Fruit fly (Drosophila melanogaster) whole organism, embryonic: ENCODE measurements around the gene CG43072.

ENCODE experiments used
- Aef1 ChIP-seq: fragments of 200-800 bp; sonication (Bioruptor generic); IDR thresholded peaks from 3 replicates; pipeline ENCODE4 v1.3.6; 2022; ENCODE audit warnings: missing biosample characterization, missing genetic modification characterization
- Bdp1 ChIP-seq: fragments of 200-800 bp; sonication (Bioruptor generic); optimal IDR thresholded peaks from 3 replicates; lab custom pipeline; 2016; ENCODE audit warnings: missing biosample characterization, missing genetic modification characterization
- CG11560 ChIP-seq: fragments of 200-800 bp; sonication (Bioruptor generic); IDR thresholded peaks from 3 replicates; pipeline ENCODE4 v1.3.6; 2022; ENCODE audit warnings: missing biosample characterization, missing genetic modification characterization
- CG12659 ChIP-seq: fragments of 200-800 bp; sonication (Bioruptor generic); optimal IDR thresholded peaks from 3 replicates; lab custom pipeline; 2017; ENCODE audit warnings: mild to moderate bottlenecking, missing biosample characterization, missing genetic modification reagents, missing genetic modification characterization
- CG13287 ChIP-seq: fragments of 200-800 bp; sonication (Bioruptor generic); IDR thresholded peaks from 2 replicates; pipeline ENCODE4 v1.3.6; 2022; ENCODE audit warnings: missing biosample characterization, missing genetic modification characterization; ENCODE audit not compliant: partially characterized antibody
- CG16813 ChIP-seq: fragments of 200-800 bp; sonication (Bioruptor generic); IDR thresholded peaks from 3 replicates; pipeline ENCODE4 v1.3.6; 2022; ENCODE audit warnings: missing biosample characterization, missing genetic modification characterization; ENCODE audit not compliant: partially characterized antibody
- CG17568 ChIP-seq: fragments of 200-800 bp; sonication (Bioruptor generic); optimal IDR thresholded peaks from 2 replicates; lab custom pipeline; 2018; ENCODE audit warnings: missing biosample characterization, mild to moderate bottlenecking, missing genetic modification characterization, moderate library complexity
- CG17612 ChIP-seq: fragments of 200-800 bp; sonication (Bioruptor generic); IDR thresholded peaks from 2 replicates; pipeline ENCODE4 v1.3.6; 2022; ENCODE audit warnings: missing biosample characterization, missing genetic modification characterization
- CG18599 ChIP-seq: fragments of 200-800 bp; sonication (Bioruptor generic); optimal IDR thresholded peaks from 3 replicates; lab custom pipeline; 2017; ENCODE audit warnings: missing biosample characterization, missing genetic modification characterization, mild to moderate bottlenecking, moderate library complexity, missing genetic modification reagents
- CG18619 ChIP-seq: fragments of 200-800 bp; sonication (Bioruptor generic); optimal IDR thresholded peaks from 3 replicates; lab custom pipeline; 2017; ENCODE audit warnings: missing biosample characterization, mild to moderate bottlenecking, missing genetic modification characterization
- CG2712 ChIP-seq: fragments of 200-800 bp; optimal IDR thresholded peaks from 3 replicates; lab custom pipeline; 2019; ENCODE audit warnings: missing biosample characterization, mild to moderate bottlenecking, missing genetic modification characterization, moderate library complexity
- CG31224 ChIP-seq: fragments of 200-800 bp; sonication (Bioruptor generic); IDR thresholded peaks from 2 replicates; pipeline ENCODE4 v1.3.6; 2022; ENCODE audit warnings: missing biosample characterization, missing genetic modification characterization
- CG3847 ChIP-seq: fragments of 200-800 bp; sonication (Bioruptor generic); IDR thresholded peaks from 2 replicates; pipeline ENCODE4 v1.3.6; 2022; ENCODE audit warnings: missing biosample characterization, missing genetic modification characterization
- CG7928 ChIP-seq: fragments of 200-800 bp; sonication (Bioruptor generic); optimal IDR thresholded peaks from 2 replicates; lab custom pipeline; 2017; ENCODE audit warnings: missing biosample characterization, mild to moderate bottlenecking, missing genetic modification characterization
- CG7987 ChIP-seq: fragments of 200-800 bp; sonication (Bioruptor generic); optimal IDR thresholded peaks from 2 replicates; lab custom pipeline; 2018; ENCODE audit warnings: missing biosample characterization, mild to moderate bottlenecking, missing genetic modification characterization, moderate library complexity
- CG8290 ChIP-seq, 3 experiments: fragments of 200-800 bp; sonication (Bioruptor generic); optimal IDR thresholded peaks; 2 replicates each; lab custom pipeline; 2016 to 2019; ENCODE audit warnings: missing biosample characterization in 3 of 3, missing genetic modification characterization in 3 of 3, mild to moderate bottlenecking in 2 of 3, moderate library complexity in 1 of 3
- CG8478 ChIP-seq: fragments of >200 bp; optimal IDR thresholded peaks from 2 replicates; lab custom pipeline; 2018
- CG8944 ChIP-seq: fragments of 200-800 bp; sonication (Bioruptor generic); optimal IDR thresholded peaks from 3 replicates; lab custom pipeline; 2016; ENCODE audit warnings: missing biosample characterization, missing genetic modification characterization
- CHES-1-like ChIP-seq: fragments of 200-800 bp; sonication (Bioruptor generic); optimal IDR thresholded peaks from 2 replicates; lab custom pipeline; 2016; ENCODE audit warnings: missing biosample characterization, missing genetic modification characterization
- Dll ChIP-seq: fragments of 200-800 bp; sonication (Bioruptor generic); IDR thresholded peaks from 4 replicates; pipeline ENCODE4 v1.3.6; 2022; ENCODE audit warnings: missing biosample characterization, missing genetic modification characterization; ENCODE audit not compliant: partially characterized antibody
- H15 ChIP-seq: fragments of 200-800 bp; sonication (Bioruptor generic); IDR thresholded peaks from 3 replicates; pipeline ENCODE4 v1.3.6; 2022; ENCODE audit warnings: missing biosample characterization, missing genetic modification characterization
- HHEX ChIP-seq: fragments of 200-800 bp; sonication (Bioruptor generic); optimal IDR thresholded peaks from 3 replicates; lab custom pipeline; 2017; ENCODE audit warnings: missing biosample characterization, mild to moderate bottlenecking, missing genetic modification characterization, missing genetic modification reagents
- Kr ChIP-seq: fragments of 200-800 bp; sonication (Bioruptor generic); optimal IDR thresholded peaks from 2 replicates; lab custom pipeline; 2017; ENCODE audit warnings: missing biosample characterization, mild to moderate bottlenecking, missing genetic modification characterization
- NK7.1 ChIP-seq: fragments of 200-800 bp; sonication (Bioruptor generic); optimal IDR thresholded peaks from 3 replicates; lab custom pipeline; 2016; ENCODE audit warnings: missing biosample characterization, missing genetic modification characterization
- Opbp ChIP-seq: fragments of 200-800 bp; sonication (Bioruptor generic); IDR thresholded peaks from 3 replicates; pipeline ENCODE4 v1.3.6; 2022; ENCODE audit warnings: missing biosample characterization, missing genetic modification characterization; ENCODE audit not compliant: partially characterized antibody
- PHDP ChIP-seq: fragments of 200-800 bp; sonication (Bioruptor generic); optimal IDR thresholded peaks from 3 replicates; lab custom pipeline; 2018; ENCODE audit warnings: missing biosample characterization, mild to moderate bottlenecking, missing genetic modification characterization, moderate library complexity
- Pdp1 ChIP-seq, 2 experiments: fragments of 200-800 bp; sonication (Bioruptor generic); optimal IDR thresholded peaks; 3 replicates each; lab custom pipeline; 2016; ENCODE audit warnings: missing biosample characterization in 2 of 2, missing genetic modification characterization in 2 of 2, mild to moderate bottlenecking in 1 of 2, moderate library complexity in 1 of 2
- Ravus ChIP-seq: fragments of 200-800 bp; sonication (Bioruptor generic); IDR thresholded peaks from 2 replicates; pipeline ENCODE4 v1.3.6; 2022; ENCODE audit warnings: missing biosample characterization, missing genetic modification characterization
- Taf1 ChIP-seq: fragments of 200-800 bp; sonication (Bioruptor generic); IDR thresholded peaks from 2 replicates; pipeline ENCODE4 v1.3.6; 2022; ENCODE audit warnings: missing biosample characterization, missing genetic modification characterization
- chn ChIP-seq: fragments of 200-800 bp; sonication (Bioruptor generic); optimal IDR thresholded peaks from 2 replicates; lab custom pipeline; 2016; ENCODE audit warnings: missing biosample characterization, missing genetic modification characterization
- ci ChIP-seq: fragments of 200-800 bp; sonication (Bioruptor generic); IDR thresholded peaks from 3 replicates; pipeline ENCODE4 v1.3.6; 2022; ENCODE audit warnings: missing biosample characterization, missing genetic modification characterization
- eve ChIP-seq, 2 experiments: fragments of >200 bp; optimal IDR thresholded peaks; 2 replicates each; lab custom pipeline; 2017; ENCODE audit warnings: missing biosample characterization in 2 of 2, missing genetic modification characterization in 2 of 2
- ewg ChIP-seq: fragments of 200-800 bp; sonication (Bioruptor generic); optimal IDR thresholded peaks from 3 replicates; lab custom pipeline; 2017; ENCODE audit warnings: mild to moderate bottlenecking, missing biosample characterization, missing genetic modification reagents, missing genetic modification characterization
- eyg ChIP-seq: fragments of 200-800 bp; sonication (Bioruptor generic); optimal IDR thresholded peaks from 3 replicates; lab custom pipeline; 2016; ENCODE audit warnings: missing biosample characterization, missing genetic modification characterization
- hkb ChIP-seq, 2 experiments: fragments of 200-800 bp in 1 of 2; fragments of >200 bp in 1 of 2; sonication (Bioruptor generic) in 1 of 2; IDR thresholded peaks in 1 of 2; optimal IDR thresholded peaks in 1 of 2; 2 replicates each; pipeline versions ENCODE4 v1.3.6 to Lab custom; 2017 to 2022; ENCODE audit warnings: missing biosample characterization in 1 of 2, missing genetic modification characterization in 1 of 2
- jing ChIP-seq: fragments of 200-800 bp; sonication (Bioruptor generic); optimal IDR thresholded peaks from 2 replicates; lab custom pipeline; 2018; ENCODE audit warnings: missing biosample characterization, mild to moderate bottlenecking, missing genetic modification characterization
- kah ChIP-seq: fragments of 200-800 bp; sonication (Bioruptor generic); optimal IDR thresholded peaks from 2 replicates; lab custom pipeline; 2018; ENCODE audit warnings: missing biosample characterization, mild to moderate bottlenecking, missing genetic modification characterization
- lov ChIP-seq, 2 experiments: fragments of 200-800 bp in 1 of 2; fragments of >200 bp in 1 of 2; sonication (Bioruptor generic) in 1 of 2; IDR thresholded peaks in 1 of 2; optimal IDR thresholded peaks in 1 of 2; 2 replicates in 1 of 2; 3 replicates in 1 of 2; pipeline versions ENCODE4 v1.3.6 to Lab custom; 2017 to 2022; ENCODE audit warnings: missing biosample characterization in 1 of 2, missing genetic modification characterization in 1 of 2
- nerfin-1 ChIP-seq: fragments of 200-800 bp; sonication (Bioruptor generic); optimal IDR thresholded peaks from 3 replicates; lab custom pipeline; 2019; ENCODE audit warnings: missing biosample characterization, mild to moderate bottlenecking, missing genetic modification characterization, moderate library complexity
- nmo ChIP-seq: fragments of 200-800 bp; sonication (Bioruptor generic); optimal IDR thresholded peaks from 2 replicates; lab custom pipeline; 2018; ENCODE audit warnings: missing biosample characterization, mild to moderate bottlenecking, missing genetic modification characterization, moderate library complexity
- onecut ChIP-seq: fragments of 200-800 bp; sonication (Bioruptor generic); IDR thresholded peaks from 2 replicates; pipeline ENCODE4 v1.3.6; 2022; ENCODE audit warnings: missing biosample characterization, missing genetic modification characterization
- otp ChIP-seq: fragments of 200-800 bp; sonication (Bioruptor generic); IDR thresholded peaks from 3 replicates; pipeline ENCODE4, ENCODE4 v1.3.6; 2022; ENCODE audit warnings: missing biosample characterization, missing genetic modification characterization
- pb ChIP-seq: fragments of 200-800 bp; sonication (Bioruptor generic); optimal IDR thresholded peaks from 3 replicates; lab custom pipeline; 2016; ENCODE audit warnings: missing biosample characterization, missing genetic modification characterization
- pum ChIP-seq: fragments of 200-800 bp; sonication (Bioruptor generic); optimal IDR thresholded peaks from 2 replicates; lab custom pipeline; 2016; ENCODE audit warnings: missing biosample characterization, missing genetic modification characterization
- sens-2 ChIP-seq: fragments of 200-800 bp; sonication (Bioruptor generic); IDR thresholded peaks from 2 replicates; pipeline ENCODE4 v1.3.6; 2022; ENCODE audit warnings: missing biosample characterization, missing genetic modification characterization
- sr ChIP-seq: fragments of 200-800 bp; sonication (Bioruptor generic); IDR thresholded peaks from 3 replicates; pipeline ENCODE4 v1.3.6; 2022; ENCODE audit warnings: missing biosample characterization, missing genetic modification characterization
- tna ChIP-seq: fragments of 200-800 bp; sonication (Bioruptor generic); IDR thresholded peaks from 2 replicates; pipeline ENCODE4 v1.3.6; 2022; ENCODE audit warnings: missing biosample characterization, missing genetic modification characterization; ENCODE audit not compliant: partially characterized antibody

The CG43072 gene

DNA sequence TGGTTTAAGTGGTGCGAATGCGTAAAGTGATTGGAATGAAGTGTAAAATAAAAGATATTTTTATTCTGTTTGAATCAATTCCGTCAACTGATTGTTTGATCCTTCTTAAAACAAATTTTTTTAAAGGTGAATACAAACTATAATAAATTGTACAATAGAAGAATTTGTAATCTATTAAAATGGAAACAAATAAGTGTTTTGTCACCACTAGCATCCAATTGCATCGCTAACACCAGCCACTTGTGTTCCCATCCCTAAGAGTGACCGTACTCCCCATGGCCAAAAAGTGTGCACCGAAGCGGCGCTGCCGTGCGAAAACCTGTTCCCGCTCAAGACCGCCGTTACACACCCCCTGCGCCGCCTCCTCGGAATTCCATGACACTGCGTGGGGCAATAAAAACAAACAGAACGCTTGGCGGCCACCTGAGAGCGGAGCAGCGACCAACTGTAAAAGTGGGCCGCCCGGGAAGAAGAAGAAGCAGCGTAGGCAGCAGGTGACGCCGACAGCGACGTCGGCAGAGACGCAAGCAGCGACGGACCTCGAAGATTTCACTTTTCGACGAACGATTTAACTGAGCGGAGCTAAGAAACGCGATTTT lies 37.9 kb upstream of the CG43072 start, which contains the start of gene Pdss2 (continued):
- TF ChIP-seq lov (optimal IDR thresholded peaks at IDR 0.05; lab: Kevin White, UChicago), result no peak
- 0 out of 3 replicates have a peak, but pooled peaks have one; percentile 47 for TF ChIP-seq lov (GFP tag; IDR thresholded peaks at IDR 0.05; lab: Robert Waterston, UW)
- peak; percentile 85 for TF ChIP-seq ci (GFP tag; lab: Robert Waterston, UW)
- TF ChIP-seq PHDP, result peak; percentile 46
- no peak for TF ChIP-seq hkb (optimal IDR thresholded peaks at IDR 0.05; lab: Kevin White, UChicago)
- peak; percentile 41; the same call in 1 of the 2 replicates for TF ChIP-seq hkb (GFP tag; IDR thresholded peaks at IDR 0.05; lab: Robert Waterston, UW)
- TF ChIP-seq CHES-1-like (GFP tag; lab: Kevin White, UChicago), result peak; percentile 78
- peak; percentile 17 to 72 for TF ChIP-seq Pdp1 (GFP tag; optimal IDR thresholded peaks at IDR 0.05; lab: Kevin White, UChicago)
- TF ChIP-seq CG31224 (GFP tag; lab: Robert Waterston, UW), result peak; percentile 63
- TF ChIP-seq sr, result peak; percentile 95
- TF ChIP-seq otp (GFP tag; lab: Robert Waterston, UW), result peak; percentile 43; the same call in 1 of the 3 replicates
- peak; percentile 65 for TF ChIP-seq CG18619 (GFP tag; lab: Kevin White, UChicago)
- no peak for TF ChIP-seq Kr (GFP tag; lab: Kevin White, UChicago)
- TF ChIP-seq nerfin-1 (tag; lab: Kevin White, UChicago), result peak; percentile 94
- TF ChIP-seq pum (GFP tag; lab: Kevin White, UChicago), result peak; percentile 66
- TF ChIP-seq Dll (GFP tag; lab: Robert Waterston, UW), result peak; percentile 78
- TF ChIP-seq eyg (GFP tag; lab: Kevin White, UChicago), result no peak
- TF ChIP-seq CG18599, result peak; percentile 65
- peak; percentile 75 for TF ChIP-seq CG8944 (GFP tag; lab: Kevin White, UChicago)
- peak; percentile 30 for TF ChIP-seq ewg (GFP tag; lab: Kevin White, UChicago)
- TF ChIP-seq CG2712 (tag; lab: Kevin White, UChicago), result peak; percentile 75
- TF ChIP-seq onecut, result peak; percentile 5; the same call in 1 of the 2 replicates
- TF ChIP-seq CG8290 (GFP tag; optimal IDR thresholded peaks at IDR 0.05; lab: Kevin White, UChicago), result peak; percentile 52
- peak in 1 of 2 experiments; percentile 80 for TF ChIP-seq CG8290 (tag; optimal IDR thresholded peaks at IDR 0.05; lab: Kevin White, UChicago)
- peak; percentile 50; the same call in 1 of the 2 replicates for TF ChIP-seq CG17612 (GFP tag; lab: Robert Waterston, UW)
- peak; percentile 91 for TF ChIP-seq chn (GFP tag; lab: Kevin White, UChicago)
- TF ChIP-seq CG7987 (GFP tag; lab: Kevin White, UChicago), result peak; percentile 58
- TF ChIP-seq pb (GFP tag; lab: Kevin White, UChicago), result no peak
- TF ChIP-seq CG8478, result no peak
- TF ChIP-seq nmo (GFP tag; lab: Kevin White, UChicago), result peak; percentile 80
- TF ChIP-seq Taf1 (GFP tag; lab: Robert Waterston, UW), result peak; percentile 41; the same call in 1 of the 2 replicates
- peak; percentile 46; the same call in 1 of the 2 replicates for TF ChIP-seq sens-2 (GFP tag; lab: Robert Waterston, UW)
- TF ChIP-seq eve (GFP tag; optimal IDR thresholded peaks at IDR 0.05; lab: Kevin White, UChicago), result no peak
- peak; percentile 56 for TF ChIP-seq HHEX
- TF ChIP-seq H15 (GFP tag; lab: Robert Waterston, UW), result peak; percentile 79; the same call in 2 of the 3 replicates
- peak; percentile 58 for TF ChIP-seq CG12659 (GFP tag; lab: Kevin White, UChicago)
- TF ChIP-seq CG16813 (GFP tag; lab: Robert Waterston, UW), result peak; percentile 77
- no peak for TF ChIP-seq jing (GFP tag; lab: Kevin White, UChicago)
- TF ChIP-seq CG13287 (GFP tag; lab: Robert Waterston, UW), result peak; percentile 74
- peak; percentile 72 for TF ChIP-seq CG3847 (GFP tag; lab: Robert Waterston, UW)
- TF ChIP-seq Aef1 (GFP tag; lab: Robert Waterston, UW), result peak; percentile 78
- TF ChIP-seq kah (GFP tag; lab: Kevin White, UChicago), result peak; percentile 96
- TF ChIP-seq Opbp, result peak; percentile 75
- no peak for TF ChIP-seq NK7.1 (GFP tag; lab: Kevin White, UChicago)
- no peak; the same call in 1 of the 2 replicates for TF ChIP-seq Ravus
- peak; percentile 32 for TF ChIP-seq CG7928 (GFP tag; lab: Kevin White, UChicago)
- TF ChIP-seq CG11560 (tag; lab: Robert Waterston, UW), result peak; percentile 51; the same call in 1 of the 3 replicates
- TF ChIP-seq Bdp1 (GFP tag; lab: Kevin White, UChicago), result peak; percentile 41
- peak; percentile 15 for TF ChIP-seq CG17568 (GFP tag; lab: Kevin White, UChicago)
- TF ChIP-seq tna (GFP tag; lab: Robert Waterston, UW), result peak; percentile 35; the same call in 1 of the 2 replicates
